Worm (Caenorhabditis elegans): Measurements from ENCODE around the gene nas-31.
A peak's percentile ranks its signal among the peaks of the same experiment; 100 is the strongest.

The nas-31 gene

ce11 chrV:10951655-10952278 lies 30.1 kb upstream of the nas-31 start, which contains the start of gene F17C11.4 (continued):
- TF ChIP-seq snpc-4 (tag; optimal IDR thresholded peaks at IDR 0.05) (peak; percentile 48), elt-3 (tag; optimal IDR thresholded peaks at IDR 0.05) (no peak)

ce11 chrV:10949511-10949910 lies 27.9 kb upstream of the nas-31 start, which contains the start of gene col-153:
Gene col-153 (plus strand): TSS chrV:10949811.
- TF ChIP-seq elt-3 (tag; optimal IDR thresholded peaks at IDR 0.05) (no peak), aly-2 (tag; optimal IDR thresholded peaks at IDR 0.05) (no peak), nhr-12 (tag; optimal IDR thresholded peaks at IDR 0.05) (no peak), Y55F3AM.14 (GFP tag; optimal IDR thresholded peaks at IDR 0.05) (no peak), unc-39 (tag; optimal IDR thresholded peaks at IDR 0.05) (no peak), unc-62 (GFP tag; optimal IDR thresholded peaks at IDR 0.05) (no peak), fos-1 (tag; optimal IDR thresholded peaks at IDR 0.05) (no peak), sma-3 (GFP tag; optimal IDR thresholded peaks at IDR 0.05) (no peak), sem-4 (tag; optimal IDR thresholded peaks at IDR 0.05) (no peak), lin-13 (GFP tag; optimal IDR thresholded peaks at IDR 0.05) (no peak), mbf-1 (tag; optimal IDR thresholded peaks at IDR 0.05) (no peak)

DNA sequence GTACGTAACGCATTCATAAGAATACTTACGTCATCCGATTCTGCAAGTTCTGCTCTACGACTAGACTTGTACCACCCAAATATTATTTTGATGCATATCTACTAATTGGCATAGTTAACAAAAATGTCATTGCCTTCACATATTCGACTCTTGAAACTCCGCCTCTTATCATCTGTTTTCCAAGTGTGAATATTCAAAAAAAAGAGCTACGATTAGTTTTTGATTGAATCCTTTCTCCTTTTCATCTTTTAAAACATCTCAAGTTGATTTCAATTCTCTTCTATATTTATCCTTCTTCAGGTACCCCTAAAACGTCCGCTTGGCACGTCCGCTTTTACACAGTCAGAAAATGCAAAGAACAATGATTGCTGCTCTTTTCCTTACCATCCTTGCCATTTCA lies 26.3 kb upstream of the nas-31 start, which contains the start of gene F17C11.2:
Gene F17C11.2 (plus strand): TSS at position 301 of the 400 bp plus-strand sequence.
- TF ChIP-seq ztf-4 (tag; optimal IDR thresholded peaks at IDR 0.05), result no peak
- no peak for TF ChIP-seq snpc-4 (tag; optimal IDR thresholded peaks at IDR 0.05)
- no peak for TF ChIP-seq nhr-77 (tag; optimal IDR thresholded peaks at IDR 0.05)
- no peak for TF ChIP-seq crh-2 (tag; optimal IDR thresholded peaks at IDR 0.05)
- no peak for TF ChIP-seq mdl-1 (tag; optimal IDR thresholded peaks at IDR 0.05)
- TF ChIP-seq unc-62 (GFP tag; optimal IDR thresholded peaks at IDR 0.05), result no peak
- TF ChIP-seq nhr-12 (tag; optimal IDR thresholded peaks at IDR 0.05), result no peak
- no peak for TF ChIP-seq dmd-4 (tag; optimal IDR thresholded peaks at IDR 0.05)
- TF ChIP-seq lin-11 (tag; optimal IDR thresholded peaks at IDR 0.05), result no peak
- no peak for TF ChIP-seq ztf-1 (GFP tag; conservative IDR thresholded peaks at IDR 0.05)
- no peak for TF ChIP-seq lin-13 (GFP tag; optimal IDR thresholded peaks at IDR 0.05)
- TF ChIP-seq R02D3.7 (tag; optimal IDR thresholded peaks at IDR 0.05), result no peak
- no peak for TF ChIP-seq elt-3 (tag; optimal IDR thresholded peaks at IDR 0.05)
- no peak for TF ChIP-seq aly-2 (tag; optimal IDR thresholded peaks at IDR 0.05)
- TF ChIP-seq nhr-6 (tag; optimal IDR thresholded peaks at IDR 0.05), result no peak
- no peak for TF ChIP-seq sem-4 (tag; optimal IDR thresholded peaks at IDR 0.05)
- TF ChIP-seq C34F6.9 (tag; optimal IDR thresholded peaks at IDR 0.05), result no peak

DNA sequence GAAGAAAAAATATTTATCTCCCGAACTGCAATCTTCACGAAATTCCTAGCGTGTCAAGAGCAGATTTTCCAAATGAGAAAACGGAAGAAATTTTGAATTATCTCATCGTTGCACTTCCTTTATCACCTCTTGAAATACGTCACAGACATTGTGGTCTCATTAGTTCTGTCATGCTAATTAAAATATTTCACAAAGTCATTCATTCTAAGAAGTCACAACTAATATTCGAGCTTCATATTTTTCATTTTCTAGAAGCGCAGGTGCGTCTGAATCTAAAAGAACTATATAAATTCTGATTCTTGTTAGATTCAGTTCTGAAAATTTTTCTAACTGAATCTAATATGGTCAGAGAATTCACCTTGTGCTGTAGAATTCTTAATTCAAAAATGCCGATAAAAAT lies 25.6 kb upstream of the nas-31 start:
- TF ChIP-seq alr-1 (tag; optimal IDR thresholded peaks at IDR 0.05) (no peak), nhr-23 (tag; optimal IDR thresholded peaks at IDR 0.05) (no peak), nhr-237 (tag; optimal IDR thresholded peaks at IDR 0.05) (no peak), Y55F3AM.14 (GFP tag; optimal IDR thresholded peaks at IDR 0.05) (no peak), mbf-1 (tag; optimal IDR thresholded peaks at IDR 0.05) (no peak), peb-1 (tag; optimal IDR thresholded peaks at IDR 0.05) (no peak), ZK546.5 (tag; optimal IDR thresholded peaks at IDR 0.05) (no peak)

ce11 chrV:10944903-10945302 lies 23.3 kb upstream of the nas-31 start:
- TF ChIP-seq lsy-2 (tag; optimal IDR thresholded peaks at IDR 0.05), result peak in 1 of 2 experiments; percentile 15
- no peak for TF ChIP-seq nhr-21 (tag; optimal IDR thresholded peaks at IDR 0.05)

DNA sequence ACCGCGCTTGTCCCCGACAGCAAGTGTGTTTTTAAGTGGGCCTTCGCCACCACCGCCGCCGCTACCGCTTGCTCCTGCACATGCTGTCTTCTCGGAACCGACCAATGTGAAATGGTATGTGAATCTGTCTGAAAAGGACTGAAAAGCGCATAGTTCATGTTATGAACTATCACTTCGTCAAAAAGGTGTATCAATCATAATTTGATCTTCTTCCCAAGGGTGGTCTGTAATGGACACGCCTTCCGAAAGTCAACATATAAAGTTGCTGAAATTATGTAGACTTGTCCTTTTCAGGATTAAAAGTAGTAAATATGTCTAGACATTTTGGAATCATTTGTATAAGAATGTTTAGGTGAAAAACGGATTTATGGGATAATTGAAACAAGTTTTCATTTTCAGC lies 20.5 kb upstream of the nas-31 start, which contains the start of gene zip-9:
Gene zip-9 (plus strand): TSS at position 301 of the 400 bp plus-strand sequence.
- TF ChIP-seq ceh-16 (tag; optimal IDR thresholded peaks at IDR 0.05), result no peak
- TF ChIP-seq nhr-10 (tag; optimal IDR thresholded peaks at IDR 0.05), result no peak
- TF ChIP-seq nhr-12 (tag; optimal IDR thresholded peaks at IDR 0.05), result no peak
- TF ChIP-seq blmp-1 (tag; optimal IDR thresholded peaks at IDR 0.05; ENCODE audit: insufficient read depth), result no peak
- TF ChIP-seq nhr-25 (tag; optimal IDR thresholded peaks at IDR 0.05), result no peak
- TF ChIP-seq R02D3.7 (tag; optimal IDR thresholded peaks at IDR 0.05), result no peak
- TF ChIP-seq nhr-129 (tag; optimal IDR thresholded peaks at IDR 0.05), result no peak
- TF ChIP-seq snpc-4 (tag; optimal IDR thresholded peaks at IDR 0.05), result no peak

All from whole organism, L2 larva.